Worm (Caenorhabditis elegans): Measurements from ENCODE around the gene eif-2Bgamma.
A peak's percentile ranks its signal among the peaks of the same experiment; 100 is the strongest.

The eif-2Bgamma gene

DNA sequence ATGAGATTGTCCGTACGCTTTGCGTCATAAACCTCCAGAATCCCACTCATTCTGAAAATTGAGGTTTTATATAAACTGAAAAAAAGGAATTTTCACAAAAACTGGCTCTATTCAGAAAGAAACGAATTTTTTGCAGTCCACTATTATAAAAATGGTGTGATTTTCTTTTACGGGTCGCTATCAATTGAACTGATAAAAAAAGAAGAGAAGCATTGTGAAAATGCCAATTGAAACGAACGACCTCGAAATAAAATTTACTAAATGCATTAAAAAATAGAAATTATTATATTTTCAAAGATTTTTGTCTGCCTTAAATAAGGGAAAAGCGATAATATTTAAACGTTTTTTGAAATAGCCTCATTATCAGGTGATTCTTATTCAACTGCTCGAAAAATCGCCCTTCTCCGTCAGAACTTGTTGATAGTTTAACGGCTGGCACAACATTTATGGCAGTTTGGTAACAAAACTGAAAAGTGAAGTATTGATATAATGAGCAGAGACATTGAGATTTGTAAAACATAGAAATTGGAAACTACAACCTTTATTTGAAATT, 4.8 kb upstream of the eif-2Bgamma start, which contains the start of gene art-1:
Gene art-1, minus strand, starts transcription at position 51 of the 553 bp plus-strand sequence.
- no peak for TF ChIP-seq sox-4 (tag; optimal IDR thresholded peaks at IDR 0.05)
- TF ChIP-seq elt-2 (tag; optimal IDR thresholded peaks at IDR 0.05) = peak; percentile 26
- no peak for TF ChIP-seq ama-1 (optimal IDR thresholded peaks at IDR 0.05)
- no peak for TF ChIP-seq efl-1 (optimal IDR thresholded peaks at IDR 0.05)
- TF ChIP-seq efl-1 (GFP tag; optimal IDR thresholded peaks at IDR 0.05 in 1 of 2) = peak in 1 of 2 experiments; percentile 64
- TF ChIP-seq sup-37 (GFP tag; optimal IDR thresholded peaks at IDR 0.05) = no peak
- peak; percentile 1 for TF ChIP-seq nhr-71 (tag; optimal IDR thresholded peaks at IDR 0.05)

DNA sequence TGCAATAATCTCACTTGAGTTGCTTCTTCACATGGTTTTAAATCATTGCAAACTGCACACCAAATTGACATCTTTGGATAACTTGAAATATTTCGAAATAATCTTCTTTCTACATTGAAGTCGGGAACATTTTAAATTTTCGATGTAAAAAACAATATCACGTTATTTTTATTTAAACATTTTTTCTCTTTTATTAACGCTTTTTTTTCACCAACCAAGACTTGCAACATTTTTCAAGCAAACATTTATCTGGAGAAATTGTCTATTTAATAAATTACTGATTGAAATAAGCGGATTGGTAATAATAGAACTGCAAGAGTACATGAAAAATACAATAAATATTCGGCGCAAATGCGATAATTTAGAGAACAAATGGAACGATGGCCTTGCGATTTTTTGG, 3.1 kb upstream of the eif-2Bgamma start, which contains the start of gene C15F1.5:
Gene C15F1.5, minus strand, starts transcription at position 101 of the 400 bp plus-strand sequence.
- no peak for TF ChIP-seq zag-1 (tag; optimal IDR thresholded peaks at IDR 0.05)
- no peak for TF ChIP-seq ztf-4 (tag; optimal IDR thresholded peaks at IDR 0.05)
- no peak for TF ChIP-seq C16A3.4 (tag; optimal IDR thresholded peaks at IDR 0.05)

- peak; percentile 92 for TF ChIP-seq nhr-90 (tag; optimal IDR thresholded peaks at IDR 0.05; ENCODE audit: poor library complexity)
- no peak for TF ChIP-seq nhr-237 (tag; optimal IDR thresholded peaks at IDR 0.05)
- peak; percentile 98 for TF ChIP-seq snpc-4 (tag; optimal IDR thresholded peaks at IDR 0.05)
- no peak for TF ChIP-seq sptf-1 (tag; optimal IDR thresholded peaks at IDR 0.05)
- TF ChIP-seq elt-2 (tag; optimal IDR thresholded peaks at IDR 0.05) = peak; percentile 50
- no peak for TF ChIP-seq unc-98 (GFP tag; IDR thresholded peaks at IDR 0.05)
- no peak for TF ChIP-seq unc-62 (GFP tag; optimal IDR thresholded peaks at IDR 0.05)
- no peak for TF ChIP-seq Y116A8C.19 (tag; optimal IDR thresholded peaks at IDR 0.05; ENCODE audit: borderline replicate concordance)
- no peak for TF ChIP-seq zag-1 (tag; optimal IDR thresholded peaks at IDR 0.05)
- peak; percentile 21 for TF ChIP-seq aha-1 (tag; optimal IDR thresholded peaks at IDR 0.05)
- TF ChIP-seq dpl-1 (GFP tag; optimal IDR thresholded peaks at IDR 0.05) = peak; percentile 42 to 54 (median 52)
- TF ChIP-seq nhr-76 (tag; optimal IDR thresholded peaks at IDR 0.05) = no peak
- peak; percentile 73 for TF ChIP-seq aly-2 (tag; optimal IDR thresholded peaks at IDR 0.05)
- peak; percentile 81 for TF ChIP-seq lin-39 (tag; optimal IDR thresholded peaks at IDR 0.05)
- peak; percentile 5 for TF ChIP-seq unc-130 (tag; optimal IDR thresholded peaks at IDR 0.05)
- peak; percentile 44 for TF ChIP-seq F16B12.6 (tag; optimal IDR thresholded peaks at IDR 0.05)
- TF ChIP-seq nhr-85 (tag) = peak; percentile 89
- TF ChIP-seq lsy-2 (tag; optimal IDR thresholded peaks at IDR 0.05) = peak; percentile 50 to 71
- TF ChIP-seq nhr-84 (tag; optimal IDR thresholded peaks at IDR 0.05) = no peak
- TF ChIP-seq C16A3.4 (tag; optimal IDR thresholded peaks at IDR 0.05) = peak; percentile 2
- peak; percentile 93 for TF ChIP-seq nhr-47 (tag; optimal IDR thresholded peaks at IDR 0.05)
- peak; percentile 80 for TF ChIP-seq C04F5.9 (tag; optimal IDR thresholded peaks at IDR 0.05)
- peak; percentile 59 for TF ChIP-seq ztf-4 (tag; optimal IDR thresholded peaks at IDR 0.05)
- no peak for TF ChIP-seq pag-3 (tag; optimal IDR thresholded peaks at IDR 0.05; ENCODE audit: borderline replicate concordance, insufficient read depth)
- peak; percentile 38 for TF ChIP-seq lir-3 (tag; optimal IDR thresholded peaks at IDR 0.05; ENCODE audit: poor library complexity)
- TF ChIP-seq nhr-71 (tag; optimal IDR thresholded peaks at IDR 0.05) = peak; percentile 93
- peak; percentile 35 for TF ChIP-seq lin-15B (tag; optimal IDR thresholded peaks at IDR 0.05)
- TF ChIP-seq zip-4 (GFP tag; optimal IDR thresholded peaks at IDR 0.05) = peak; percentile 59
- no peak for TF ChIP-seq pqm-1 (tag; optimal IDR thresholded peaks at IDR 0.05)
- TF ChIP-seq xbp-1 (tag; optimal IDR thresholded peaks at IDR 0.05) = peak; percentile 73
- no peak for TF ChIP-seq nhr-28 (tag; optimal IDR thresholded peaks at IDR 0.05)
- TF ChIP-seq ama-1 (optimal IDR thresholded peaks at IDR 0.05) = peak; percentile 95
- peak; percentile 74 for TF ChIP-seq unc-86 (tag; optimal IDR thresholded peaks at IDR 0.05)
- TF ChIP-seq fos-1 (tag; optimal IDR thresholded peaks at IDR 0.05) = peak; percentile 65
- TF ChIP-seq nhr-19 (GFP tag; conservative IDR thresholded peaks at IDR 0.05) = peak; percentile 93
- TF ChIP-seq ets-5 (GFP tag; IDR thresholded peaks at IDR 0.05) = 0 out of 2 replicates have a peak, but pooled peaks have one; percentile 30
- TF ChIP-seq nhr-77 (tag; optimal IDR thresholded peaks at IDR 0.05) = peak; percentile 81
- peak; percentile 87 for TF ChIP-seq swsn-7 (tag; optimal IDR thresholded peaks at IDR 0.05)
- TF ChIP-seq pax-3 (tag; optimal IDR thresholded peaks at IDR 0.05) = peak; percentile 58
- TF ChIP-seq alr-1 (tag; optimal IDR thresholded peaks at IDR 0.05; ENCODE audit: borderline replicate concordance) = no peak
- TF ChIP-seq mep-1 (tag; optimal IDR thresholded peaks at IDR 0.05) = peak; percentile 65
- peak; percentile 69 for TF ChIP-seq tbx-2 (tag; optimal IDR thresholded peaks at IDR 0.05)
- TF ChIP-seq mdl-1 (tag; optimal IDR thresholded peaks at IDR 0.05) = peak; percentile 54
- peak in 1 of 2 experiments; percentile 71 for TF ChIP-seq ztf-11 (tag; optimal IDR thresholded peaks at IDR 0.05)
These were observed 785 bp upstream of the eif-2Bgamma start for ce11 chrII:6968191-6968675.

Data from whole organism, L1 larva.